Fruit fly (Drosophila melanogaster): Measurements from ENCODE around the gene CG15546.

DNA sequence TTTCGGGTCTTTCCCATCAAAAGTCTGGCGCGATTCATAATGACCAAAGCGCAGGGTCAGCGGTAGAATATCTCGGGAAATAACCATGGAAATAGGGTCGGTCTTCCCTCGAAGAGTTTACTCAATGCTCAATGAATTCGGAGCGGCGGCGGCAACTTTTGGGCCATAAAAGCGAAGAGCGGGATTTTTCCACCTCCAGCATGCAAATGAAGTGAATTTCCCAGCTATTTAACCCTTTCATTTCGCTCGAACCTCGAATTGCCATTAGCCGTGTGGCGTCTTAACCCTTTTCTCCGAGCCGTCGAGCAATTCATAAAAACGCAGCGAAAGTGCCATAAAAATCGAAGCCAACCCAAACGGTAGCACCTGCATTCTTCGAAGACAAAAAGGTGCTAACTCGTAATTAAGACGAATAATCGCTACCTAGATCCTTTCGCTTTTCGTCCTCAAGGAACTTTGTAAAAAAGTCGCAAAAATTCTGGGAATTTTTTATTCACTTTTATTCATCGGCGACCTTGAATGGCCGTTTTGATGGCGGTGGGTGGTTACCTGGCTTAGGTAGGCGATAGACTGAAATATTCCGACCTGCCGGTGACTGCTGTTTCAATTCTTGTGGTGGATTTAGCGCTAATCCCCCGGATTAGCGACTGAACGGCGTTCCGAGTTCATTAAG, 26.4 kb downstream of the CG15546 start:
- TF ChIP-seq CG33017 (tag; optimal IDR thresholded peaks at IDR 0.05): no peak
- TF ChIP-seq cnc (optimal IDR thresholded peaks at IDR 0.05): no peak
- TF ChIP-seq CG7101 (tag; optimal IDR thresholded peaks at IDR 0.05): no peak
- TF ChIP-seq CG7045 (GFP tag; optimal IDR thresholded peaks at IDR 0.05): no peak
- no peak for TF ChIP-seq CG14711 (tag; optimal IDR thresholded peaks at IDR 0.05)
- TF ChIP-seq cic (GFP tag; optimal IDR thresholded peaks at IDR 0.05): no peak
- TF ChIP-seq Mnt (GFP tag; optimal IDR thresholded peaks at IDR 0.05): no peak
- TF ChIP-seq bab1 (GFP tag; optimal IDR thresholded peaks at IDR 0.05): no peak
- TF ChIP-seq CG11617 (GFP tag; optimal IDR thresholded peaks at IDR 0.05): no peak
- TF ChIP-seq pad (GFP tag; optimal IDR thresholded peaks at IDR 0.05): no peak
- TF ChIP-seq CG1620 (GFP tag; optimal IDR thresholded peaks at IDR 0.05): no peak
- TF ChIP-seq ovo (GFP tag; optimal IDR thresholded peaks at IDR 0.05): no peak
- TF ChIP-seq toe (GFP tag; optimal IDR thresholded peaks at IDR 0.05): no peak

Data from whole organism, adult.